Fruit fly (Drosophila melanogaster) whole organism, adult: Measurements from ENCODE around the gene Tis11.

ENCODE experiments used
- CG14711 ChIP-seq: fragments of 200-800 bp; sonication (Bioruptor generic); optimal IDR thresholded peaks from 2 replicates; lab custom pipeline; 2018; ENCODE audit warnings: missing biosample characterization, mild to moderate bottlenecking, missing genetic modification characterization, moderate library complexity
- Clk ChIP-seq: fragments of 200-800 bp; sonication (Bioruptor generic); optimal IDR thresholded peaks from 2 replicates; lab custom pipeline; 2017; ENCODE audit warnings: missing biosample characterization, missing genetic modification characterization
- Crg-1 ChIP-seq: fragments of 200-800 bp; sonication (Bioruptor generic); optimal IDR thresholded peaks from 2 replicates; lab custom pipeline; 2016; ENCODE audit warnings: missing biosample characterization, missing genetic modification characterization
- Hr96 ChIP-seq: fragments of 200-800 bp; sonication (Bioruptor generic); optimal IDR thresholded peaks from 2 replicates; lab custom pipeline; 2016; ENCODE audit warnings: missing biosample characterization, missing genetic modification characterization
- Mnt ChIP-seq: fragments of 200-800 bp; sonication (Bioruptor generic); optimal IDR thresholded peaks from 2 replicates; lab custom pipeline; 2016; ENCODE audit warnings: missing biosample characterization, mild to moderate bottlenecking, missing genetic modification characterization
- kay ChIP-seq: fragments of 200-800 bp; sonication (Bioruptor generic); peaks from one replicate; lab custom pipeline; 2016; ENCODE audit warnings: missing biosample characterization, missing genetic modification characterization, borderline replicate concordance
- ovo ChIP-seq: fragments of 200-800 bp; sonication (Bioruptor generic); optimal IDR thresholded peaks from 2 replicates; lab custom pipeline; 2016; ENCODE audit warnings: missing biosample characterization, missing genetic modification characterization
- pad ChIP-seq: fragments of 200-800 bp; sonication (Bioruptor generic); optimal IDR thresholded peaks from 3 replicates; lab custom pipeline; 2017; ENCODE audit warnings: missing biosample characterization, missing genetic modification characterization, mild to moderate bottlenecking, moderate library complexity, missing genetic modification reagents
- tj ChIP-seq: fragments of 200-800 bp; sonication (Bioruptor generic); optimal IDR thresholded peaks from 3 replicates; lab custom pipeline; 2017; ENCODE audit warnings: missing biosample characterization, mild to moderate bottlenecking, missing genetic modification characterization, moderate library complexity

DNA sequence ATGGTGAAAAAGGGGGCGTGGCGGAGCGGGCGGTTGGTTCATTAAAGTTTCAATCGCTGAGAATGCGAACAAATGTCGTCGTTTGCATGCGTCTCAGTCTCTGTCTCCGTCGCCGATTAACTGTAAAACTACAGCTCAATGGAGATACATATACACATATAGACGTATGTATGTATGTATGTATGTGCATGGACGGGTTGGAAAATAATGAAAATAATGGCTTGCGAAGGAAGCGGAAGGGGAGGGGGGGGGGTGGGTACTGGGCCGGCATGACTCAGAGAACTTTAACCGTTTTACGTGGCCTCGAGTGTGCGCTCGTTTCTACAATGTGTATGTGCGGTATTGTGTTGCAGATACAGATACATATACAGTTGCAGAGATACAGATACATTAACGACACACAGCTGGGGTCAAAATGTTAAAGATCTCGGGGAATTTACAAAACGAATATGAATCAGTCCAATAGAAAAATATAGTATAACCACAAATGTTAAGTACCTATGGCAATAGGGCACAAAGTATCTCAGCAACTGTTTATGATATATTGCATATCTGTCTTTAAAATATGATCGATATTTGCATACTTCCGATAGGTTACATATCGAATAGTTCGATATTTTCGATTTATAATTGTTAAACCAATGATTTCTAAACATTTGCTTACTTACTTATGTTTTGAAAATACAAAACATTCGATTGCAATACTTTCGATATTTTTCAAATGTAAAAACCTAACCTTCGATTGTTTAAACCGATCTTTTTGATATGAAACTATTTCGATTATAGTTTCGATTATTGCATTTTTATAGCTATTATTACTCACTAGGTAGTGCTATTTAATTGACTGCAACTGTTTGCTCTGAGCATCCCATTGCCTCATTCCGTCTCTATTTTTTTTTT is 65.3 kb downstream of the Tis11 start:
- TF ChIP-seq Mnt (GFP tag; lab: Kevin White, UChicago) = peak; percentile 12
- no peak for TF ChIP-seq Hr96
- peak; percentile 84 for TF ChIP-seq tj
- TF ChIP-seq Crg-1 (GFP tag; lab: Kevin White, UChicago) = no peak
- TF ChIP-seq kay (GFP tag; lab: Kevin White, UChicago) = peak; percentile 85
- no peak for TF ChIP-seq CG14711 (tag; lab: Kevin White, UChicago)
- TF ChIP-seq Clk = no peak
- TF ChIP-seq ovo (GFP tag; lab: Kevin White, UChicago) = peak; percentile 81
- TF ChIP-seq pad (GFP tag; lab: Kevin White, UChicago) = no peak
